Worm (Caenorhabditis elegans) whole organism, L4 larva: ENCODE measurements around the gene twk-2.

Experiments
- ama-1 ChIP-seq: fragments of 150-350 bp; optimal IDR thresholded peaks from 2 replicates; lab custom pipeline; 2014; ENCODE audit warnings: inconsistent platforms, mixed read lengths
- egl-43 ChIP-seq: fragments of 200-800 bp; sonication (Bioruptor generic); IDR thresholded peaks from 2 replicates; pipeline ENCODE4 v1.3.6; 2022; ENCODE audit warnings: missing genetic modification reagents, missing genetic modification characterization, missing compliant biosample characterization
- lin-29 ChIP-seq: fragments of 200-800 bp; sonication (Bioruptor generic); IDR thresholded peaks from 2 replicates; pipeline ENCODE4 v1.3.6; 2022; ENCODE audit warnings: missing genetic modification reagents, missing genetic modification characterization, missing compliant biosample characterization

- no peak for TF ChIP-seq ama-1
- no peak for TF ChIP-seq lin-29 (GFP tag; lab: Robert Waterston, UW)
- no peak for TF ChIP-seq egl-43 (GFP tag; lab: Robert Waterston, UW)
These were observed 8.1 kb downstream of the twk-2 start for ce11 chrII:4444811-4445210.
